Worm (Caenorhabditis elegans): ENCODE data around the gene Y71H2AM.6.

ce11 chrIII:2794057-2794456 lies 13.2 kb downstream of the Y71H2AM.6 start:
- no peak for TF ChIP-seq unc-39 (tag; optimal IDR thresholded peaks at IDR 0.05)
- TF ChIP-seq ceh-43 (GFP tag; optimal IDR thresholded peaks at IDR 0.05), result no peak
- no peak for TF ChIP-seq elt-1 (tag; optimal IDR thresholded peaks at IDR 0.05; ENCODE audit: borderline replicate concordance, insufficient read depth)
- no peak for TF ChIP-seq ces-1 (GFP tag; optimal IDR thresholded peaks at IDR 0.05)
- TF ChIP-seq mep-1 (tag; optimal IDR thresholded peaks at IDR 0.05), result no peak
- TF ChIP-seq M03D4.4 (tag; optimal IDR thresholded peaks at IDR 0.05), result no peak
- TF ChIP-seq mab-5 (tag; optimal IDR thresholded peaks at IDR 0.05), result no peak
- no peak for TF ChIP-seq snpc-4 (tag; optimal IDR thresholded peaks at IDR 0.05)
- no peak for TF ChIP-seq blmp-1 (tag; optimal IDR thresholded peaks at IDR 0.05)
- no peak for TF ChIP-seq elt-3 (tag; optimal IDR thresholded peaks at IDR 0.05)

Measured in whole organism, mixed stage, embryonic.